Fruit fly (Drosophila melanogaster) whole organism, embryonic: ENCODE measurements around the gene mRRF1.

ENCODE experiments used
- Atf6 ChIP-seq: fragments of 200-800 bp; sonication (Bioruptor generic); IDR thresholded peaks from 2 replicates; pipeline ENCODE4 v1.3.6; 2022; ENCODE audit warnings: missing biosample characterization, missing genetic modification characterization
- CG1024 ChIP-seq: fragments of 200-800 bp; sonication (Bioruptor generic); IDR thresholded peaks from 2 replicates; pipeline ENCODE4 v1.3.6; 2022; ENCODE audit warnings: missing biosample characterization, missing genetic modification characterization
- CG10654 ChIP-seq: fragments of 200-800 bp; sonication (Bioruptor generic); optimal IDR thresholded peaks from 2 replicates; lab custom pipeline; 2016; ENCODE audit warnings: missing biosample characterization, missing genetic modification characterization
- CG12659 ChIP-seq: fragments of 200-800 bp; sonication (Bioruptor generic); optimal IDR thresholded peaks from 3 replicates; lab custom pipeline; 2017; ENCODE audit warnings: mild to moderate bottlenecking, missing biosample characterization, missing genetic modification reagents, missing genetic modification characterization
- CG12744 ChIP-seq: fragments of 200-800 bp; sonication (Bioruptor generic); optimal IDR thresholded peaks from 2 replicates; lab custom pipeline; 2016; ENCODE audit warnings: missing biosample characterization, missing genetic modification characterization
- CG12769 ChIP-seq: fragments of 200-800 bp; sonication (Bioruptor generic); optimal IDR thresholded peaks from 2 replicates; lab custom pipeline; 2019; ENCODE audit warnings: missing biosample characterization, mild to moderate bottlenecking, missing genetic modification characterization, moderate library complexity
- CG14014 ChIP-seq: fragments of 200-800 bp; sonication (Bioruptor generic); IDR thresholded peaks from 2 replicates; pipeline ENCODE4 v1.3.6; 2022; ENCODE audit warnings: missing biosample characterization, missing genetic modification characterization
- CG2202 ChIP-seq: fragments of 200-800 bp; sonication (Bioruptor generic); optimal IDR thresholded peaks from 2 replicates; lab custom pipeline; 2018; ENCODE audit warnings: missing biosample characterization, mild to moderate bottlenecking, missing genetic modification characterization
- CG2712 ChIP-seq: fragments of 200-800 bp; optimal IDR thresholded peaks from 3 replicates; lab custom pipeline; 2019; ENCODE audit warnings: missing biosample characterization, mild to moderate bottlenecking, missing genetic modification characterization, moderate library complexity
- CG31441 ChIP-seq: fragments of 200-800 bp; sonication (Bioruptor generic); IDR thresholded peaks from 2 replicates; pipeline ENCODE4 v1.3.6; 2022; ENCODE audit warnings: missing biosample characterization, missing genetic modification characterization
- CG33213 ChIP-seq: fragments of 200-800 bp; sonication (Bioruptor generic); optimal IDR thresholded peaks from 3 replicates; lab custom pipeline; 2016; ENCODE audit warnings: missing biosample characterization, missing genetic modification characterization
- CG34224 ChIP-seq: fragments of 200-800 bp; sonication (Bioruptor generic); IDR thresholded peaks from 3 replicates; pipeline ENCODE4 v1.3.6; 2022; ENCODE audit warnings: missing biosample characterization, missing genetic modification characterization; ENCODE audit not compliant: partially characterized antibody
- CG6254 ChIP-seq: fragments of 200-800 bp; sonication (Bioruptor generic); optimal IDR thresholded peaks from 3 replicates; lab custom pipeline; 2017; ENCODE audit warnings: mild to moderate bottlenecking, missing biosample characterization, missing genetic modification reagents, missing genetic modification characterization
- CG6272 ChIP-seq: fragments of 200-800 bp; sonication (Bioruptor generic); IDR thresholded peaks from 2 replicates; pipeline ENCODE4 v1.3.6; 2022; ENCODE audit warnings: missing biosample characterization, missing genetic modification characterization
- CG8290 ChIP-seq, 3 experiments: fragments of 200-800 bp; sonication (Bioruptor generic); optimal IDR thresholded peaks; 2 replicates each; lab custom pipeline; 2016 to 2019; ENCODE audit warnings: missing biosample characterization in 3 of 3, missing genetic modification characterization in 3 of 3, mild to moderate bottlenecking in 2 of 3, moderate library complexity in 1 of 3
- CG9797 ChIP-seq: fragments of 200-800 bp; sonication (Bioruptor generic); optimal IDR thresholded peaks from 3 replicates; lab custom pipeline; 2018; ENCODE audit warnings: missing biosample characterization, mild to moderate bottlenecking, missing genetic modification characterization
- CG9876 ChIP-seq: fragments of 200-800 bp; sonication (Bioruptor generic); optimal IDR thresholded peaks from 2 replicates; lab custom pipeline; 2016; ENCODE audit warnings: missing biosample characterization, missing genetic modification characterization
- CG9932 ChIP-seq: fragments of 200-800 bp; sonication (Bioruptor generic); IDR thresholded peaks from 2 replicates; pipeline ENCODE4 v1.3.6; 2022; ENCODE audit warnings: missing biosample characterization, missing genetic modification characterization
- CHES-1-like ChIP-seq: fragments of 200-800 bp; sonication (Bioruptor generic); optimal IDR thresholded peaks from 2 replicates; lab custom pipeline; 2016; ENCODE audit warnings: missing biosample characterization, missing genetic modification characterization
- CTCF ChIP-seq: fragments of 200-800 bp; sonication (Bioruptor generic); optimal IDR thresholded peaks from 2 replicates; lab custom pipeline; 2017; ENCODE audit warnings: missing biosample characterization, mild to moderate bottlenecking, missing genetic modification characterization, moderate library complexity
- D19A ChIP-seq: fragments of 200-800 bp; optimal IDR thresholded peaks from 3 replicates; lab custom pipeline; 2019; ENCODE audit warnings: missing biosample characterization, mild to moderate bottlenecking, missing genetic modification characterization, moderate library complexity
- H2.0 ChIP-seq: fragments of 200-800 bp; sonication (Bioruptor generic); IDR thresholded peaks from 2 replicates; pipeline ENCODE4 v1.3.6; 2022; ENCODE audit warnings: missing biosample characterization, missing genetic modification characterization
- HHEX ChIP-seq: fragments of 200-800 bp; sonication (Bioruptor generic); optimal IDR thresholded peaks from 3 replicates; lab custom pipeline; 2017; ENCODE audit warnings: missing biosample characterization, mild to moderate bottlenecking, missing genetic modification characterization, missing genetic modification reagents
- Kr ChIP-seq: fragments of 200-800 bp; sonication (Bioruptor generic); optimal IDR thresholded peaks from 2 replicates; lab custom pipeline; 2017; ENCODE audit warnings: missing biosample characterization, mild to moderate bottlenecking, missing genetic modification characterization
- Lim3 ChIP-seq: fragments of 200-800 bp; sonication (Bioruptor generic); IDR thresholded peaks from 2 replicates; pipeline ENCODE4 v1.3.6; 2022; ENCODE audit warnings: missing biosample characterization, missing genetic modification characterization
- NC2β ChIP-seq: fragments of 200-800 bp; sonication (Bioruptor generic); optimal IDR thresholded peaks from 2 replicates; lab custom pipeline; 2016; ENCODE audit warnings: missing biosample characterization, missing genetic modification characterization
- Poxn ChIP-seq: fragments of 200-800 bp; sonication (Bioruptor generic); IDR thresholded peaks from 2 replicates; pipeline ENCODE4 v1.3.6; 2022; ENCODE audit warnings: missing biosample characterization, missing genetic modification characterization
- Rfx ChIP-seq: fragments of 200-800 bp; sonication (Bioruptor generic); IDR thresholded peaks from 2 replicates; pipeline ENCODE4 v1.3.6; 2022; ENCODE audit warnings: missing biosample characterization, missing genetic modification characterization
- Sin3A ChIP-seq: fragments of >200 bp; optimal IDR thresholded peaks from 2 replicates; lab custom pipeline; 2018
- Trl ChIP-seq, 3 experiments: fragments of >200 bp in 2 of 3; fragments of 200-800 bp in 1 of 3; sonication (Bioruptor generic) in 1 of 3; optimal IDR thresholded peaks; 2 replicates in 1 of 3; 3 replicates in 2 of 3; lab custom pipeline; 2016 to 2017; ENCODE audit warnings: missing biosample characterization in 1 of 3, missing genetic modification characterization in 1 of 3
- cas ChIP-seq: fragments of 200-800 bp; sonication (Bioruptor generic); IDR thresholded peaks from 2 replicates; pipeline ENCODE4 v1.3.6; 2022; ENCODE audit warnings: missing biosample characterization, missing genetic modification characterization
- chinmo ChIP-seq: fragments of 200-800 bp; sonication (Bioruptor generic); IDR thresholded peaks from 4 replicates; pipeline ENCODE4 v1.3.6; 2022; ENCODE audit warnings: missing biosample characterization, missing genetic modification characterization; ENCODE audit not compliant: partially characterized antibody
- corto ChIP-seq: fragments of 200-800 bp; sonication (Bioruptor generic); optimal IDR thresholded peaks from 2 replicates; lab custom pipeline; 2016; ENCODE audit warnings: missing biosample characterization, mild to moderate bottlenecking, missing genetic modification characterization, moderate library complexity
- danr ChIP-seq: fragments of 200-800 bp; sonication (Bioruptor generic); IDR thresholded peaks from 2 replicates; pipeline ENCODE4 v1.3.6; 2022; ENCODE audit warnings: missing biosample characterization, missing genetic modification characterization
- en ChIP-seq: fragments of 200-800 bp; sonication (Bioruptor generic); optimal IDR thresholded peaks from 2 replicates; lab custom pipeline; 2016; ENCODE audit warnings: missing biosample characterization, missing genetic modification characterization
- eve ChIP-seq, 2 experiments: fragments of >200 bp; optimal IDR thresholded peaks; 2 replicates each; lab custom pipeline; 2017; ENCODE audit warnings: missing biosample characterization in 2 of 2, missing genetic modification characterization in 2 of 2
- gcm2 ChIP-seq: fragments of 200-800 bp; sonication (Bioruptor generic); optimal IDR thresholded peaks from 2 replicates; lab custom pipeline; 2016; ENCODE audit warnings: missing biosample characterization, missing genetic modification characterization
- hbn ChIP-seq: fragments of 200-800 bp; sonication (Bioruptor generic); IDR thresholded peaks from 2 replicates; pipeline ENCODE4 v1.3.6; 2022; ENCODE audit warnings: missing biosample characterization, missing genetic modification characterization; ENCODE audit not compliant: partially characterized antibody
- kni ChIP-seq: fragments of 200-800 bp; sonication (Bioruptor generic); optimal IDR thresholded peaks from 3 replicates; lab custom pipeline; 2017; ENCODE audit warnings: mild to moderate bottlenecking, missing biosample characterization, missing genetic modification reagents, missing genetic modification characterization
- maf-S ChIP-seq: fragments of 200-800 bp; sonication (Bioruptor generic); optimal IDR thresholded peaks from 2 replicates; lab custom pipeline; 2016; ENCODE audit warnings: missing biosample characterization, missing genetic modification characterization
- mirr ChIP-seq: fragments of 200-800 bp; sonication (Bioruptor generic); optimal IDR thresholded peaks from 3 replicates; lab custom pipeline; 2018; ENCODE audit warnings: missing biosample characterization, mild to moderate bottlenecking, missing genetic modification characterization
- nau ChIP-seq: fragments of 200-800 bp; sonication (Bioruptor generic); optimal IDR thresholded peaks from 3 replicates; lab custom pipeline; 2017; ENCODE audit warnings: missing biosample characterization, mild to moderate bottlenecking, missing genetic modification characterization, missing genetic modification reagents
- nom ChIP-seq: fragments of 200-800 bp; sonication (Bioruptor generic); optimal IDR thresholded peaks from 2 replicates; lab custom pipeline; 2017; ENCODE audit warnings: missing biosample characterization, missing genetic modification characterization, mild to moderate bottlenecking, moderate library complexity, missing genetic modification reagents
- oc ChIP-seq: fragments of 200-800 bp; sonication (Bioruptor generic); optimal IDR thresholded peaks from 2 replicates; lab custom pipeline; 2018; ENCODE audit warnings: missing biosample characterization, mild to moderate bottlenecking, missing genetic modification characterization, moderate library complexity
- odd ChIP-seq: fragments of 200-800 bp; sonication (Bioruptor generic); optimal IDR thresholded peaks from 2 replicates; lab custom pipeline; 2017; ENCODE audit warnings: missing biosample characterization, mild to moderate bottlenecking, missing genetic modification characterization
- repo ChIP-seq: fragments of 200-800 bp; sonication (Bioruptor generic); optimal IDR thresholded peaks from 2 replicates; lab custom pipeline; 2016; ENCODE audit warnings: missing biosample characterization, missing genetic modification characterization
- row ChIP-seq: fragments of 200-800 bp; sonication (Bioruptor generic); IDR thresholded peaks from 3 replicates; pipeline ENCODE4 v1.3.6; 2022; ENCODE audit warnings: missing biosample characterization, missing genetic modification characterization
- sd ChIP-seq: fragments of 200-800 bp; sonication (Bioruptor generic); optimal IDR thresholded peaks from 3 replicates; lab custom pipeline; 2018; ENCODE audit warnings: missing biosample characterization, mild to moderate bottlenecking, missing genetic modification characterization, moderate library complexity
- sqz ChIP-seq: fragments of 200-800 bp; sonication (Bioruptor generic); optimal IDR thresholded peaks from 3 replicates; lab custom pipeline; 2018; ENCODE audit warnings: missing biosample characterization, mild to moderate bottlenecking, missing genetic modification characterization
- sug ChIP-seq: fragments of 200-800 bp; optimal IDR thresholded peaks from 2 replicates; lab custom pipeline; 2019; ENCODE audit warnings: missing biosample characterization, mild to moderate bottlenecking, missing genetic modification characterization, moderate library complexity
- ttk ChIP-seq: fragments of 200-800 bp; sonication (Bioruptor generic); IDR thresholded peaks from 2 replicates; pipeline ENCODE4 v2.1.2; 2022; ENCODE audit warnings: missing biosample characterization, missing genetic modification characterization
- wek ChIP-seq: fragments of 200-800 bp; sonication (Bioruptor generic); optimal IDR thresholded peaks from 3 replicates; lab custom pipeline; 2018; ENCODE audit warnings: missing biosample characterization, mild to moderate bottlenecking, missing genetic modification characterization, moderate library complexity

mRRF1 gene

dm6 chr3L:9398028-9398427 lies 33.9 kb downstream of the mRRF1 start:
- TF ChIP-seq ttk (GFP tag; lab: Robert Waterston, UW) (no peak), sqz (no peak), kni (GFP tag; lab: Kevin White, UChicago) (no peak), gcm2 (GFP tag; lab: Kevin White, UChicago) (no peak), mirr (GFP tag; lab: Kevin White, UChicago) (peak; percentile 21), CG9876 (GFP tag; lab: Kevin White, UChicago) (no peak), nau (no peak), Lim3 (GFP tag; lab: Robert Waterston, UW) (no peak), corto (GFP tag; lab: Kevin White, UChicago) (no peak), CG1024 (GFP tag; lab: Robert Waterston, UW) (no peak), Trl (optimal IDR thresholded peaks at IDR 0.05; lab: Kevin White, UChicago) (no peak), Trl (GFP tag; optimal IDR thresholded peaks at IDR 0.05; lab: Kevin White, UChicago) (no peak), CG8290 (GFP tag; optimal IDR thresholded peaks at IDR 0.05; lab: Kevin White, UChicago) (no peak), CG8290 (tag; optimal IDR thresholded peaks at IDR 0.05; lab: Kevin White, UChicago) (no peak), CG2202 (no peak), Kr (no peak), chinmo (GFP tag; lab: Robert Waterston, UW) (0 out of 4 replicates have a peak, but pooled peaks have one; percentile 48), CG6272 (GFP tag; lab: Robert Waterston, UW) (no peak), CTCF (GFP tag; lab: Kevin White, UChicago) (no peak), maf-S (GFP tag; lab: Kevin White, UChicago) (no peak), CG14014 (GFP tag; lab: Robert Waterston, UW) (no peak), CG31441 (GFP tag; lab: Robert Waterston, UW) (no peak), CG12744 (no peak), NC2β (GFP tag; lab: Kevin White, UChicago) (no peak), wek (GFP tag; lab: Kevin White, UChicago) (no peak), Rfx (0 out of 2 replicates have a peak, but pooled peaks have one; percentile 1), row (no peak), CHES-1-like (GFP tag; lab: Kevin White, UChicago) (no peak), CG10654 (GFP tag; lab: Kevin White, UChicago) (no peak), CG6254 (GFP tag; lab: Kevin White, UChicago) (no peak), CG9797 (GFP tag; lab: Kevin White, UChicago) (no peak), CG9932 (GFP tag; lab: Robert Waterston, UW) (no peak), CG33213 (GFP tag; lab: Kevin White, UChicago) (no peak), eve (GFP tag; optimal IDR thresholded peaks at IDR 0.05; lab: Kevin White, UChicago) (peak in 1 of 2 experiments; percentile 64), repo (GFP tag; lab: Kevin White, UChicago) (no peak), CG12769 (tag; lab: Kevin White, UChicago) (no peak)

dm6 chr3L:9398435-9398981 lies 34.4 kb downstream of the mRRF1 start:
- TF ChIP-seq HHEX (GFP tag; lab: Kevin White, UChicago) (peak; percentile 16), oc (tag; lab: Kevin White, UChicago) (no peak), H2.0 (GFP tag; lab: Robert Waterston, UW) (no peak), Poxn (GFP tag; lab: Robert Waterston, UW) (no peak), nom (GFP tag; lab: Kevin White, UChicago) (no peak), danr (GFP tag; lab: Robert Waterston, UW) (no peak), cas (no peak), CG2712 (tag; lab: Kevin White, UChicago) (peak; percentile 12), CG12659 (GFP tag; lab: Kevin White, UChicago) (no peak), Sin3A (lab: Kevin White, UChicago) (no peak), hbn (GFP tag; lab: Robert Waterston, UW) (no peak), sd (tag; lab: Kevin White, UChicago) (peak; percentile 30), D19A (peak; percentile 85), Atf6 (GFP tag; lab: Robert Waterston, UW) (0 out of 2 replicates have a peak, but pooled peaks have one; percentile 21), CG34224 (GFP tag; lab: Robert Waterston, UW) (no peak), en (no peak), CG12769 (tag; lab: Kevin White, UChicago) (no peak), odd (GFP tag; lab: Kevin White, UChicago) (no peak), sug (tag; lab: Kevin White, UChicago) (peak; percentile 30)
